Worm (Caenorhabditis elegans): Measurements from ENCODE around the gene srh-5.

The srh-5 gene

ce11 chrV:1718232-1718631 lies 32.8 kb downstream of the srh-5 start:
- TF ChIP-seq pqm-1 (tag; optimal IDR thresholded peaks at IDR 0.05) (no peak), ama-1 (optimal IDR thresholded peaks at IDR 0.05) (no peak)

ce11 chrV:1719927-1720326 lies 34.5 kb downstream of the srh-5 start, which contains the start of gene srw-102:
TSS of gene srw-102 (plus strand) at chrV:1720227.
- no peak for TF ChIP-seq elt-1 (tag; optimal IDR thresholded peaks at IDR 0.05)
- TF ChIP-seq nhr-43 (tag; optimal IDR thresholded peaks at IDR 0.05; ENCODE audit: poor library complexity, severe bottlenecking): no peak
- TF ChIP-seq fkh-10 (GFP tag; optimal IDR thresholded peaks at IDR 0.05): no peak
- no peak for TF ChIP-seq nhr-77 (tag; optimal IDR thresholded peaks at IDR 0.05)
- TF ChIP-seq R02D3.7 (tag; optimal IDR thresholded peaks at IDR 0.05): no peak
- no peak for TF ChIP-seq zag-1 (tag; optimal IDR thresholded peaks at IDR 0.05)
- no peak for TF ChIP-seq eor-1 (tag; optimal IDR thresholded peaks at IDR 0.05)
- no peak for TF ChIP-seq daf-12 (tag; optimal IDR thresholded peaks at IDR 0.05)

ce11 chrV:1721966-1722365 lies 36.5 kb downstream of the srh-5 start, which contains the start of gene srw-101:
TSS of gene srw-101 (plus strand) at chrV:1722266.
- TF ChIP-seq elt-3 (tag; optimal IDR thresholded peaks at IDR 0.05): no peak
- TF ChIP-seq unc-62 (GFP tag; optimal IDR thresholded peaks at IDR 0.05): no peak
- no peak for TF ChIP-seq nhr-12 (tag; optimal IDR thresholded peaks at IDR 0.05)
- TF ChIP-seq nhr-28 (tag; optimal IDR thresholded peaks at IDR 0.05): no peak
- TF ChIP-seq aly-2 (tag; optimal IDR thresholded peaks at IDR 0.05): no peak
- no peak for TF ChIP-seq ztf-11 (tag; optimal IDR thresholded peaks at IDR 0.05)
- no peak for TF ChIP-seq ceh-28 (tag; optimal IDR thresholded peaks at IDR 0.05)
- TF ChIP-seq lin-15B (tag; optimal IDR thresholded peaks at IDR 0.05): no peak
- no peak for TF ChIP-seq fos-1 (tag; optimal IDR thresholded peaks at IDR 0.05)
- TF ChIP-seq fkh-10 (GFP tag; optimal IDR thresholded peaks at IDR 0.05): no peak
- TF ChIP-seq ama-1 (optimal IDR thresholded peaks at IDR 0.05): no peak
- TF ChIP-seq nhr-77 (tag; optimal IDR thresholded peaks at IDR 0.05): no peak
- TF ChIP-seq nhr-67 (tag; optimal IDR thresholded peaks at IDR 0.05): no peak

ce11 chrV:1725353-1725752 lies 39.9 kb downstream of the srh-5 start, which contains the start of gene sri-27:
TSS of gene sri-27 (plus strand) at chrV:1725653.
- TF ChIP-seq egl-5 (tag; optimal IDR thresholded peaks at IDR 0.05) (no peak), nhr-11 (tag; optimal IDR thresholded peaks at IDR 0.05) (no peak), sea-2 (GFP tag; optimal IDR thresholded peaks at IDR 0.05) (no peak), R02D3.7 (tag; optimal IDR thresholded peaks at IDR 0.05) (no peak)

ce11 chrV:1731918-1732317 lies 46.5 kb downstream of the srh-5 start, which contains the start of gene gst-21:
TSS of gene gst-21 (minus strand) at chrV:1732018.
- TF ChIP-seq ceh-82 (tag; optimal IDR thresholded peaks at IDR 0.05) (no peak), egl-5 (tag; optimal IDR thresholded peaks at IDR 0.05) (no peak), skn-1 (tag; optimal IDR thresholded peaks at IDR 0.05) (no peak), ztf-11 (tag; optimal IDR thresholded peaks at IDR 0.05) (no peak), ceh-28 (tag; optimal IDR thresholded peaks at IDR 0.05) (no peak), tbx-2 (tag; optimal IDR thresholded peaks at IDR 0.05) (no peak), egl-27 (tag; optimal IDR thresholded peaks at IDR 0.05) (no peak), elt-3 (tag; optimal IDR thresholded peaks at IDR 0.05) (no peak), nhr-12 (tag; optimal IDR thresholded peaks at IDR 0.05) (no peak), mdl-1 (tag; optimal IDR thresholded peaks at IDR 0.05) (no peak), elt-2 (tag; optimal IDR thresholded peaks at IDR 0.05) (no peak), unc-39 (tag; optimal IDR thresholded peaks at IDR 0.05) (no peak), nhr-77 (tag; optimal IDR thresholded peaks at IDR 0.05) (no peak)

ce11 chrV:1734569-1734968 lies 49.1 kb downstream of the srh-5 start, which contains the start of gene str-160:
TSS of gene str-160 (plus strand) at chrV:1734869.
- TF ChIP-seq fkh-2 (tag; optimal IDR thresholded peaks at IDR 0.05): no peak
- TF ChIP-seq pha-4 (tag; optimal IDR thresholded peaks at IDR 0.05): no peak
- no peak for TF ChIP-seq fkh-10 (GFP tag; optimal IDR thresholded peaks at IDR 0.05)
- TF ChIP-seq hmg-11 (tag; optimal IDR thresholded peaks at IDR 0.05): no peak
- TF ChIP-seq egl-5 (tag; optimal IDR thresholded peaks at IDR 0.05): no peak
- no peak for TF ChIP-seq ceh-28 (tag; optimal IDR thresholded peaks at IDR 0.05)
- TF ChIP-seq ceh-16 (tag; optimal IDR thresholded peaks at IDR 0.05): no peak
- no peak for TF ChIP-seq nhr-25 (tag; optimal IDR thresholded peaks at IDR 0.05)
- no peak for TF ChIP-seq zag-1 (tag; optimal IDR thresholded peaks at IDR 0.05)
- no peak for TF ChIP-seq ama-1 (optimal IDR thresholded peaks at IDR 0.05)
- no peak for TF ChIP-seq nhr-237 (tag; optimal IDR thresholded peaks at IDR 0.05)
- no peak for TF ChIP-seq skn-1 (tag; optimal IDR thresholded peaks at IDR 0.05)
- no peak for TF ChIP-seq nhr-28 (tag; optimal IDR thresholded peaks at IDR 0.05)
- no peak for TF ChIP-seq unc-62 (GFP tag; optimal IDR thresholded peaks at IDR 0.05)
- TF ChIP-seq ZK546.5 (tag; optimal IDR thresholded peaks at IDR 0.05): no peak

All from whole organism, L3 larva.